Worm (Caenorhabditis elegans) whole organism, early embryonic: Measurements from ENCODE around the gene egl-20.

Source experiments
- B0310.2 ChIP-seq: sonication (generic microtip); optimal IDR thresholded peaks from 2 replicates; lab custom pipeline; 2016; ENCODE audit warnings: mild to moderate bottlenecking, missing genetic modification characterization, missing compliant biosample characterization
- F13C5.2 ChIP-seq: sonication (generic microtip); optimal IDR thresholded peaks from 2 replicates; lab custom pipeline; 2017; ENCODE audit warnings: mild to moderate bottlenecking, missing genetic modification characterization, inconsistent platforms, missing compliant biosample characterization
- ama-1 ChIP-seq: fragments of 150-350 bp; optimal IDR thresholded peaks from 2 replicates; lab custom pipeline; 2014
- ceh-13 ChIP-seq: fragments of 200-800 bp; sonication (Bioruptor generic); optimal IDR thresholded peaks from 2 replicates; lab custom pipeline; 2018; ENCODE audit warnings: mild to moderate bottlenecking, missing genetic modification characterization, missing compliant biosample characterization
- ceh-36 ChIP-seq: sonication (generic microtip); optimal IDR thresholded peaks from 2 replicates; lab custom pipeline; 2016; ENCODE audit warnings: missing genetic modification characterization, inconsistent platforms, missing compliant biosample characterization
- ets-7 ChIP-seq: sonication (generic microtip); optimal IDR thresholded peaks from 2 replicates; lab custom pipeline; 2016; ENCODE audit warnings: missing genotype, missing genetic modification characterization, missing compliant biosample characterization
- flt-1 ChIP-seq: fragments of 200-800 bp; sonication (Bioruptor generic); IDR thresholded peaks from 2 replicates; pipeline ENCODE4 v1.3.6; 2022; ENCODE audit warnings: missing genetic modification characterization, missing compliant biosample characterization
- hmbx-1 ChIP-seq: sonication (generic microtip); optimal IDR thresholded peaks from 2 replicates; lab custom pipeline; 2016; ENCODE audit warnings: mild to moderate bottlenecking, missing genetic modification characterization, missing compliant biosample characterization
- hmg-4 ChIP-seq: fragments of 200-800 bp; sonication (Bioruptor generic); optimal IDR thresholded peaks from 2 replicates; lab custom pipeline; 2018; ENCODE audit warnings: mild to moderate bottlenecking, missing genetic modification characterization, missing compliant biosample characterization
- hnd-1 ChIP-seq: sonication (generic microtip); optimal IDR thresholded peaks from 2 replicates; lab custom pipeline; 2016; ENCODE audit warnings: missing genetic modification characterization, missing compliant biosample characterization
- scrt-1 ChIP-seq: fragments of 200-800 bp; sonication (Bioruptor generic); IDR thresholded peaks from 2 replicates; pipeline ENCODE4 v1.3.6; 2022; ENCODE audit warnings: missing genetic modification characterization, missing compliant biosample characterization

ce11 chrIV:9790708-9791107 lies 24.6 kb downstream of the egl-20 start:
- no peak for TF ChIP-seq scrt-1 (GFP tag; lab: Robert Waterston, UW)
- TF ChIP-seq ceh-36, result no peak
- TF ChIP-seq hmbx-1 (tag; lab: Kevin White, UChicago), result no peak
- no peak for TF ChIP-seq B0310.2
- no peak for TF ChIP-seq ets-7 (tag; lab: Kevin White, UChicago)
- no peak for TF ChIP-seq ama-1 (lab: Kevin White, UChicago)
- no peak for TF ChIP-seq hmg-4 (GFP tag; lab: Kevin White, UChicago)
- TF ChIP-seq F13C5.2, result no peak
- TF ChIP-seq flt-1 (GFP tag; lab: Robert Waterston, UW), result no peak
- no peak for TF ChIP-seq ceh-13
- TF ChIP-seq hnd-1 (tag; lab: Kevin White, UChicago), result no peak
